Fruit fly (Drosophila melanogaster): ENCODE measurements around the gene Ctps.

Gene Ctps

dm6 chr3L:15103988-15104848 lies 6.5 kb downstream of the Ctps start (continued):
- TF ChIP-seq pzg (GFP tag; optimal IDR thresholded peaks at IDR 0.05) (no peak), H15 (GFP tag; IDR thresholded peaks at IDR 0.05) (no peak), Doc2 (GFP tag; IDR thresholded peaks at IDR 0.05) (no peak), amos (GFP tag; IDR thresholded peaks at IDR 0.05; ENCODE audit: partially characterized antibody) (peak; percentile 10; the same call in 1 of the 2 replicates), HmgD (GFP tag; optimal IDR thresholded peaks at IDR 0.05) (no peak), Side (GFP tag; optimal IDR thresholded peaks at IDR 0.05) (no peak), CG11695 (GFP tag; IDR thresholded peaks at IDR 0.05) (no peak), sna (GFP tag; IDR thresholded peaks at IDR 0.05; ENCODE audit: partially characterized antibody) (no peak; the same call in 1 of the 2 replicates), tap (tag; optimal IDR thresholded peaks at IDR 0.05) (no peak), CG12219 (GFP tag; optimal IDR thresholded peaks at IDR 0.05) (no peak), aop (GFP tag; IDR thresholded peaks at IDR 0.05) (peak; percentile 65; the same call in 1 of the 2 replicates), Rx (GFP tag; IDR thresholded peaks at IDR 0.05) (0 out of 2 replicates have a peak, but pooled peaks have one; percentile 3), CG11093 (GFP tag; IDR thresholded peaks at IDR 0.05) (no peak), pb (GFP tag; optimal IDR thresholded peaks at IDR 0.05) (no peak), kni (GFP tag; optimal IDR thresholded peaks at IDR 0.05) (peak; percentile 45), CG13296 (GFP tag; optimal IDR thresholded peaks at IDR 0.05) (no peak), CG18619 (GFP tag; optimal IDR thresholded peaks at IDR 0.05) (no peak), CG16779 (GFP tag; IDR thresholded peaks at IDR 0.05) (no peak), onecut (GFP tag; IDR thresholded peaks at IDR 0.05) (peak; percentile 36; the same call in 1 of the 2 replicates), CG7745 (tag; optimal IDR thresholded peaks at IDR 0.05) (no peak), CG14710 (tag; optimal IDR thresholded peaks at IDR 0.05) (no peak), Camta (GFP tag; optimal IDR thresholded peaks at IDR 0.05) (no peak), zen (tag; optimal IDR thresholded peaks at IDR 0.05) (no peak), CG42726 (GFP tag; IDR thresholded peaks at IDR 0.05; ENCODE audit: partially characterized antibody) (0 out of 2 replicates have a peak, but pooled peaks have one; percentile 14), CG7357 (GFP tag; IDR thresholded peaks at IDR 0.05) (no peak), Ptx1 (GFP tag; IDR thresholded peaks at IDR 0.05) (no peak), chif (GFP tag; optimal IDR thresholded peaks at IDR 0.05) (no peak), Oli (tag; optimal IDR thresholded peaks at IDR 0.05) (no peak), CG17385 (GFP tag; optimal IDR thresholded peaks at IDR 0.05) (peak; percentile 88), so (GFP tag; IDR thresholded peaks at IDR 0.05) (no peak), CG11504 (tag; optimal IDR thresholded peaks at IDR 0.05) (no peak), CG6854 (GFP tag; optimal IDR thresholded peaks at IDR 0.05) (peak; percentile 75), vnd (GFP tag; IDR thresholded peaks at IDR 0.05; ENCODE audit: partially characterized antibody) (no peak), pfk (GFP tag; optimal IDR thresholded peaks at IDR 0.05) (no peak), gt (GFP tag; IDR thresholded peaks at IDR 0.05) (no peak), phol (tag; optimal IDR thresholded peaks at IDR 0.05) (no peak), cwo (GFP tag; optimal IDR thresholded peaks at IDR 0.05) (peak; percentile 87), Poxn (GFP tag; IDR thresholded peaks at IDR 0.05) (no peak), btn (GFP tag; optimal IDR thresholded peaks at IDR 0.05) (no peak), shn (GFP tag; optimal IDR thresholded peaks at IDR 0.05) (peak; percentile 8), zfh1 (GFP tag; IDR thresholded peaks at IDR 0.05) (no peak), jumu (GFP tag; optimal IDR thresholded peaks at IDR 0.05) (no peak), bbx (GFP tag; IDR thresholded peaks at IDR 0.05; ENCODE audit: partially characterized antibody) (peak; percentile 13; the same call in 1 of the 2 replicates), slou (GFP tag; optimal IDR thresholded peaks at IDR 0.05) (no peak), croc (GFP tag; conservative IDR thresholded peaks at IDR 0.05) (no peak), CG10321 (GFP tag; IDR thresholded peaks at IDR 0.05) (no peak), CG14441 (GFP tag; IDR thresholded peaks at IDR 0.05) (no peak), Sox100B (GFP tag; optimal IDR thresholded peaks at IDR 0.05) (no peak), CG9727 (GFP tag; optimal IDR thresholded peaks at IDR 0.05) (no peak)

Data from whole organism, embryonic.